Worm (Caenorhabditis elegans) whole organism, early embryonic: ENCODE measurements around the gene Y57G11C.36.

Experiments
- aly-1 ChIP-seq: sonication (generic microtip); optimal IDR thresholded peaks from 2 replicates; lab custom pipeline; 2016; ENCODE audit warnings: missing genetic modification characterization, missing compliant biosample characterization
- ama-1 ChIP-seq: fragments of 150-350 bp; optimal IDR thresholded peaks from 2 replicates; lab custom pipeline; 2014
- ceh-36 ChIP-seq: sonication (generic microtip); optimal IDR thresholded peaks from 2 replicates; lab custom pipeline; 2016; ENCODE audit warnings: missing genetic modification characterization, inconsistent platforms, missing compliant biosample characterization
- ets-7 ChIP-seq: sonication (generic microtip); optimal IDR thresholded peaks from 2 replicates; lab custom pipeline; 2016; ENCODE audit warnings: missing genotype, missing genetic modification characterization, missing compliant biosample characterization
- flt-1 ChIP-seq: fragments of 200-800 bp; sonication (Bioruptor generic); IDR thresholded peaks from 2 replicates; pipeline ENCODE4 v1.3.6; 2022; ENCODE audit warnings: missing genetic modification characterization, missing compliant biosample characterization
- scrt-1 ChIP-seq: fragments of 200-800 bp; sonication (Bioruptor generic); IDR thresholded peaks from 2 replicates; pipeline ENCODE4 v1.3.6; 2022; ENCODE audit warnings: missing genetic modification characterization, missing compliant biosample characterization
- tra-4 ChIP-seq: sonication (generic microtip); optimal IDR thresholded peaks from 2 replicates; lab custom pipeline; 2017; ENCODE audit warnings: missing genetic modification characterization, missing compliant biosample characterization

DNA sequence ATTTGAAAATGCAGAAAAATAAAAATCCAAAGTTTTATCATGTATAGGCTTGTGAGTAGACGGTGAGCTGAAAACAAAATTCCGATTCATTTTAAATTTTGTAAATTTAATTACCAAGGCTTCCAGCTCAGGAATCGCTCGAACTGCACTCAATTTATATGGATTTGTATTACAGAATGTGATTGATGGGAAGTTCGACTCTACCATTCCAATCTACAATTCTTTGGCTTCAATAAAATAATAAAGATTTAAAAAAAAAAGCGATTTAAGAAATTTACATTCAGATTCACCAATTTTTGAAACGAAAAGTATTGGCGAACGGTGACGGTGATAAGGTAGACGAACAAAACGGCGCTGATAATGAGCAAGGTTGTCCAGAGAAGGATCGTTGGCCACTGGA lies 2.9 kb downstream of the Y57G11C.36 start:
- TF ChIP-seq ama-1 (no peak), scrt-1 (GFP tag; lab: Robert Waterston, UW) (no peak), aly-1 (no peak), tra-4 (tag; lab: Kevin White, UChicago) (no peak), ets-7 (tag; lab: Kevin White, UChicago) (no peak), ceh-36 (no peak), flt-1 (no peak)
